Worm (Caenorhabditis elegans) whole organism, late embryonic: ENCODE measurements around the gene C27A2.12.
"Not testable (repeated sequence)": the region's sequence is repeated elsewhere in the genome, so short reads cannot be mapped to it uniquely, and the experiment has no call there.

ENCODE experiments used
- K02D7.2 ChIP-seq: sonication (generic microtip); optimal IDR thresholded peaks from 2 replicates; lab custom pipeline; 2017; ENCODE audit warnings: mild to moderate bottlenecking, missing genetic modification characterization, missing compliant biosample characterization
- K09A11.1 ChIP-seq: sonication (generic microtip); optimal IDR thresholded peaks from 2 replicates; lab custom pipeline; 2017; ENCODE audit warnings: antibody characterized with exemption, mild to moderate bottlenecking, missing genetic modification characterization, missing compliant biosample characterization; ENCODE audit not compliant: insufficient read depth
- T23F11.4 ChIP-seq: fragments of 200-800 bp; sonication (Bioruptor generic); optimal IDR thresholded peaks from 2 replicates; lab custom pipeline; 2018; ENCODE audit warnings: mild to moderate bottlenecking, missing genetic modification characterization, missing compliant biosample characterization
- Y22D7AL.16 ChIP-seq: sonication (generic microtip); optimal IDR thresholded peaks from 2 replicates; lab custom pipeline; 2016; ENCODE audit warnings: missing genetic modification characterization, missing compliant biosample characterization
- ama-1 ChIP-seq: fragments of 150-350 bp; optimal IDR thresholded peaks from 2 replicates; lab custom pipeline; 2014
- ceh-18 ChIP-seq: sonication (generic microtip); optimal IDR thresholded peaks from 2 replicates; lab custom pipeline; 2016; ENCODE audit warnings: missing genetic modification characterization, missing compliant biosample characterization
- ceh-2 ChIP-seq: sonication (generic microtip); optimal IDR thresholded peaks from 2 replicates; lab custom pipeline; 2016; ENCODE audit warnings: missing genotype, missing genetic modification characterization, missing compliant biosample characterization
- ceh-22 ChIP-seq: sonication (generic microtip); optimal IDR thresholded peaks from 2 replicates; lab custom pipeline; 2017; ENCODE audit warnings: missing biosample characterization, missing genetic modification characterization
- ceh-24 ChIP-seq: sonication (generic microtip); optimal IDR thresholded peaks from 2 replicates; lab custom pipeline; 2016; ENCODE audit warnings: mild to moderate bottlenecking, missing genetic modification characterization, missing compliant biosample characterization
- ceh-30 ChIP-seq: fragments of 150-350 bp; optimal IDR thresholded peaks from 2 replicates; lab custom pipeline; 2014; ENCODE audit warnings: missing biosample characterization, missing genetic modification characterization
- ceh-31 ChIP-seq: sonication (generic microtip); optimal IDR thresholded peaks from 2 replicates; lab custom pipeline; 2016; ENCODE audit warnings: missing genetic modification characterization, missing compliant biosample characterization
- ceh-45 ChIP-seq: fragments of 200-800 bp; sonication (Bioruptor generic); IDR thresholded peaks from 2 replicates; pipeline ENCODE4 v1.3.6; 2022; ENCODE audit warnings: missing genetic modification reagents, missing genetic modification characterization, missing compliant biosample characterization
- che-1 ChIP-seq: sonication (generic microtip); optimal IDR thresholded peaks from 2 replicates; lab custom pipeline; 2016; ENCODE audit warnings: mild to moderate bottlenecking, missing genetic modification characterization, missing compliant biosample characterization
- dmd-4 ChIP-seq: sonication (generic microtip); optimal IDR thresholded peaks from 2 replicates; lab custom pipeline; 2016; ENCODE audit warnings: borderline replicate concordance, missing genetic modification characterization, missing compliant biosample characterization
- dve-1 ChIP-seq: sonication (generic microtip); optimal IDR thresholded peaks from 2 replicates; lab custom pipeline; 2017; ENCODE audit warnings: antibody characterized with exemption, mild to moderate bottlenecking, missing genetic modification characterization, missing compliant biosample characterization
- ets-4 ChIP-seq: sonication (generic microtip); optimal IDR thresholded peaks from 2 replicates; lab custom pipeline; 2016; ENCODE audit warnings: missing genetic modification characterization, missing compliant biosample characterization
- fax-1 ChIP-seq: sonication (generic microtip); optimal IDR thresholded peaks from 2 replicates; lab custom pipeline; 2016; ENCODE audit warnings: missing genotype, missing genetic modification characterization, missing compliant biosample characterization
- fkh-10 ChIP-seq: fragments of 150-350 bp; optimal IDR thresholded peaks from 2 replicates; lab custom pipeline; 2014; ENCODE audit warnings: missing biosample characterization, missing genetic modification reagents, missing genetic modification characterization
- fkh-6 ChIP-seq: sonication (generic microtip); optimal IDR thresholded peaks from 2 replicates; lab custom pipeline; 2016; ENCODE audit warnings: missing genetic modification characterization, missing compliant biosample characterization
- hlh-13 ChIP-seq: fragments of 200-800 bp; sonication (Bioruptor generic); optimal IDR thresholded peaks from 2 replicates; lab custom pipeline; 2018; ENCODE audit warnings: mild to moderate bottlenecking, missing genetic modification characterization, missing compliant biosample characterization
- hlh-15 ChIP-seq: sonication (generic microtip); optimal IDR thresholded peaks from 2 replicates; lab custom pipeline; 2016; ENCODE audit warnings: missing genetic modification characterization, missing compliant biosample characterization
- hlh-30 ChIP-seq: sonication (generic microtip); optimal IDR thresholded peaks from 2 replicates; lab custom pipeline; 2017; ENCODE audit warnings: antibody characterized with exemption, missing genetic modification characterization, missing compliant biosample characterization; ENCODE audit not compliant: insufficient read depth
- hlh-6 ChIP-seq: sonication (generic microtip); optimal IDR thresholded peaks from 2 replicates; lab custom pipeline; 2016; ENCODE audit warnings: missing genotype, missing genetic modification characterization, missing compliant biosample characterization
- lim-6 ChIP-seq: sonication (generic microtip); optimal IDR thresholded peaks from 2 replicates; lab custom pipeline; 2016; ENCODE audit warnings: missing genetic modification characterization, missing compliant biosample characterization
- mec-3 ChIP-seq: sonication (generic microtip); optimal IDR thresholded peaks from 2 replicates; lab custom pipeline; 2016; ENCODE audit warnings: borderline replicate concordance, missing genetic modification characterization, missing compliant biosample characterization
- nfya-1 ChIP-seq: sonication (generic microtip); optimal IDR thresholded peaks from 2 replicates; lab custom pipeline; 2017; ENCODE audit warnings: missing genetic modification characterization, mild to moderate bottlenecking, missing compliant biosample characterization, antibody characterized with exemption, moderate library complexity
- nhr-11 ChIP-seq: fragments of 150-350 bp; optimal IDR thresholded peaks from 2 replicates; lab custom pipeline; 2014; ENCODE audit warnings: missing biosample characterization, missing genetic modification characterization
- pag-3 ChIP-seq: sonication (generic microtip); optimal IDR thresholded peaks from 2 replicates; lab custom pipeline; 2016; ENCODE audit warnings: missing compliant biosample characterization, missing genetic modification characterization, borderline replicate concordance
- pat-9 ChIP-seq: fragments of 200-800 bp; sonication (Bioruptor generic); optimal IDR thresholded peaks from 2 replicates; lab custom pipeline; 2018; ENCODE audit warnings: mild to moderate bottlenecking, missing genetic modification characterization, moderate library complexity, missing compliant biosample characterization
- pax-1 ChIP-seq: fragments of 150-350 bp; optimal IDR thresholded peaks from 2 replicates; lab custom pipeline; 2014; ENCODE audit warnings: missing biosample characterization, missing genetic modification characterization
- pqm-1 ChIP-seq: sonication (generic microtip); optimal IDR thresholded peaks from 2 replicates; lab custom pipeline; 2016; ENCODE audit warnings: missing genetic modification characterization, missing compliant biosample characterization
- sox-2 ChIP-seq: fragments of 200-800 bp; sonication (Bioruptor generic); IDR thresholded peaks from 2 replicates; pipeline ENCODE4 v1.3.6; 2022; ENCODE audit warnings: missing genetic modification reagents, missing genetic modification characterization, missing compliant biosample characterization
- syd-9 ChIP-seq: sonication (generic microtip); optimal IDR thresholded peaks from 2 replicates; lab custom pipeline; 2016; ENCODE audit warnings: mild to moderate bottlenecking, missing genetic modification characterization, moderate library complexity, missing compliant biosample characterization
- tbx-7 ChIP-seq: sonication (generic microtip); optimal IDR thresholded peaks from 2 replicates; lab custom pipeline; 2016; ENCODE audit warnings: missing genotype, missing genetic modification characterization, missing compliant biosample characterization
- unc-3 ChIP-seq, 2 experiments: fragments of 200-800 bp in 1 of 2; sonication (Bioruptor generic) in 1 of 2; sonication (generic microtip) in 1 of 2; conservative IDR thresholded peaks in 1 of 2; optimal IDR thresholded peaks in 1 of 2; 2 replicates each; pipeline versions ENCODE4 v1.3.6 to Lab custom; 2016 to 2022; ENCODE audit warnings: missing compliant biosample characterization in 2 of 2, missing genetic modification characterization in 2 of 2, missing genetic modification reagents in 1 of 2
- unc-55 ChIP-seq: sonication (generic microtip); optimal IDR thresholded peaks from 2 replicates; lab custom pipeline; 2017; ENCODE audit warnings: missing biosample characterization, missing genetic modification reagents, missing genetic modification characterization
- zip-5 ChIP-seq: sonication (generic microtip); optimal IDR thresholded peaks from 2 replicates; lab custom pipeline; 2016; ENCODE audit warnings: missing genetic modification characterization, missing compliant biosample characterization
- ztf-16 ChIP-seq: sonication (generic microtip); optimal IDR thresholded peaks from 2 replicates; lab custom pipeline; 2017; ENCODE audit warnings: missing genetic modification characterization, missing compliant biosample characterization

C27A2.12 gene

ce11 chrII:5101701-5102100 is 43.8 kb upstream of the C27A2.12 start, which contains the start of the genes idpb-3 and idpb-1:
Gene idpb-3 (minus strand): TSS chrII:5101801.
Gene idpb-1 (plus strand): TSS chrII:5101984.
- TF ChIP-seq ztf-16 (tag; lab: Kevin White, UChicago): no peak
- no peak for TF ChIP-seq pqm-1 (tag; lab: Kevin White, UChicago)
- no peak for TF ChIP-seq nhr-11 (tag; lab: Kevin White, UChicago)
- TF ChIP-seq K02D7.2: no peak
- TF ChIP-seq T23F11.4 (GFP tag; lab: Kevin White, UChicago): no peak
- TF ChIP-seq Y22D7AL.16 (tag; lab: Kevin White, UChicago): no peak
- TF ChIP-seq fkh-6: no peak

ce11 chrII:5099649-5100048 is 41.7 kb upstream of the C27A2.12 start, which contains the start of gene C04G6.6:
Gene C04G6.6 (minus strand): TSS chrII:5099749.
- TF ChIP-seq pqm-1 (tag; lab: Kevin White, UChicago): no peak
- no peak for TF ChIP-seq dve-1
- no peak for TF ChIP-seq fkh-6
- TF ChIP-seq che-1 (tag; lab: Kevin White, UChicago): no peak
- TF ChIP-seq ceh-22 (tag; lab: Kevin White, UChicago): no peak
- TF ChIP-seq sox-2 (GFP tag; lab: Robert Waterston, UW): no peak
- TF ChIP-seq mec-3 (tag; lab: Kevin White, UChicago): no peak

- TF ChIP-seq ama-1 (lab: Kevin White, UChicago) (no peak), dmd-4 (tag; lab: Kevin White, UChicago) (no peak), nfya-1 (tag; lab: Kevin White, UChicago) (peak; percentile 77)
Measured at ce11 chrII:5099034-5099433, 41.1 kb upstream of the C27A2.12 start.

ce11 chrII:5097463-5097862 is 39.5 kb upstream of the C27A2.12 start:
- TF ChIP-seq hlh-13 (GFP tag; lab: Kevin White, UChicago) (peak; percentile 40), sox-2 (GFP tag; lab: Robert Waterston, UW) (peak; percentile 96), unc-3 (GFP tag; conservative IDR thresholded peaks at IDR 0.05; lab: Robert Waterston, UW) (peak; percentile 88), ceh-45 (GFP tag; lab: Robert Waterston, UW) (peak; percentile 92)
- not testable (repeated sequence) for TF ChIP-seq unc-3 (tag; optimal IDR thresholded peaks at IDR 0.05; lab: Kevin White, UChicago)

- TF ChIP-seq nfya-1 (tag; lab: Kevin White, UChicago) (no peak), hlh-6 (tag; lab: Kevin White, UChicago) (no peak), hlh-15 (tag; lab: Kevin White, UChicago) (no peak), ceh-30 (tag; lab: Kevin White, UChicago) (no peak), fax-1 (no peak), ceh-22 (tag; lab: Kevin White, UChicago) (no peak), dve-1 (no peak), pat-9 (no peak), zip-5 (no peak), ama-1 (lab: Kevin White, UChicago) (no peak), hlh-30 (no peak), pax-1 (tag; lab: Kevin White, UChicago) (no peak), ceh-18 (no peak), pag-3 (tag; lab: Kevin White, UChicago) (no peak), lim-6 (no peak), che-1 (tag; lab: Kevin White, UChicago) (no peak)
Measured at ce11 chrII:5093945-5094344, 36.0 kb upstream of the C27A2.12 start, which contains the start of gene C04G6.13. Gene C04G6.13 (plus strand): TSS chrII:5094245.

ce11 chrII:5092362-5093281 is 34.7 kb upstream of the C27A2.12 start, which contains the start of gene C04G6.2:
Gene C04G6.2 (plus strand): TSS chrII:5093231.
- TF ChIP-seq tbx-7 (tag; lab: Kevin White, UChicago): no peak
- no peak for TF ChIP-seq fkh-10 (GFP tag; lab: Kevin White, UChicago)
- TF ChIP-seq ceh-31 (tag; lab: Kevin White, UChicago): peak; percentile 56
- TF ChIP-seq unc-3 (GFP tag; conservative IDR thresholded peaks at IDR 0.05; lab: Robert Waterston, UW): no peak
- TF ChIP-seq unc-3 (tag; optimal IDR thresholded peaks at IDR 0.05; lab: Kevin White, UChicago): no peak
- no peak for TF ChIP-seq ets-4 (tag; lab: Kevin White, UChicago)
- no peak for TF ChIP-seq K09A11.1
- TF ChIP-seq ceh-2 (tag; lab: Kevin White, UChicago): no peak
- TF ChIP-seq zip-5: no peak
- no peak for TF ChIP-seq K02D7.2
- no peak for TF ChIP-seq ceh-30 (tag; lab: Kevin White, UChicago)
- no peak for TF ChIP-seq ceh-24 (tag; lab: Kevin White, UChicago)
- no peak for TF ChIP-seq nhr-11 (tag; lab: Kevin White, UChicago)
- no peak for TF ChIP-seq unc-55 (GFP tag; lab: Kevin White, UChicago)
- no peak for TF ChIP-seq Y22D7AL.16 (tag; lab: Kevin White, UChicago)
- TF ChIP-seq pqm-1 (tag; lab: Kevin White, UChicago): no peak
- TF ChIP-seq pag-3 (tag; lab: Kevin White, UChicago): no peak
- no peak for TF ChIP-seq syd-9 (tag; lab: Kevin White, UChicago)
